Fruit fly (Drosophila melanogaster): ENCODE data around the gene Rnb.

Rnb gene

DNA sequence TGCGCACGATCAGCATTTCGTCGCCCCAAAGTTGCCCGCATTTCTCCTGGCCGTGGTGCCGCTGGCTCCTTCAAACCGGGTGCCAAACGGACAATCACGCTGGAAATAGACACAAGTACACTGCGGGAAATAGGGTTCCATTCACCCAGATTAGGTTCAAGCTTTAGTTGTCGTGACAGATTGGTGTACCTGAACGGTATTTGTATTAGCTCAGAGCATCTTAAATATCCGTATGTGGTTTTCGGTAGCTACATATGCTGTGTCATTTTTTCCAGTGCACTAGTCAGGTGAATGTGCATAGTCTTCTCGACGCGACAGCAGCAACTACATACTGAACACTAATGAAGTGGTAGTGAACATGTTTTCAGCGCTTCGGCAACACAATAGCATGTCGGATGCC, 48.0 kb upstream of the Rnb start (continued):
- TF ChIP-seq Gug (GFP tag; IDR thresholded peaks at IDR 0.05), result peak; percentile 84
- no peak for TF ChIP-seq Blimp-1 (GFP tag; optimal IDR thresholded peaks at IDR 0.05)
- peak; percentile 92 for TF ChIP-seq CG15336 (GFP tag; IDR thresholded peaks at IDR 0.05)
- peak; percentile 61 for TF ChIP-seq fd59A (GFP tag; optimal IDR thresholded peaks at IDR 0.05)
- TF ChIP-seq CG11294 (GFP tag; IDR thresholded peaks at IDR 0.05), result peak; percentile 50; the same call in 1 of the 2 replicates
- no peak for TF ChIP-seq CG10631 (GFP tag; optimal IDR thresholded peaks at IDR 0.05)
- no peak for TF ChIP-seq CG31627 (GFP tag; optimal IDR thresholded peaks at IDR 0.05)
- peak; percentile 91 for TF ChIP-seq CG6163 (GFP tag; IDR thresholded peaks at IDR 0.05)
- no peak for TF ChIP-seq CG11902 (GFP tag; optimal IDR thresholded peaks at IDR 0.05)
- peak; percentile 10 for TF ChIP-seq CG8632 (GFP tag; optimal IDR thresholded peaks at IDR 0.05)
- TF ChIP-seq achi (GFP tag; optimal IDR thresholded peaks at IDR 0.05), result peak; percentile 50

DNA sequence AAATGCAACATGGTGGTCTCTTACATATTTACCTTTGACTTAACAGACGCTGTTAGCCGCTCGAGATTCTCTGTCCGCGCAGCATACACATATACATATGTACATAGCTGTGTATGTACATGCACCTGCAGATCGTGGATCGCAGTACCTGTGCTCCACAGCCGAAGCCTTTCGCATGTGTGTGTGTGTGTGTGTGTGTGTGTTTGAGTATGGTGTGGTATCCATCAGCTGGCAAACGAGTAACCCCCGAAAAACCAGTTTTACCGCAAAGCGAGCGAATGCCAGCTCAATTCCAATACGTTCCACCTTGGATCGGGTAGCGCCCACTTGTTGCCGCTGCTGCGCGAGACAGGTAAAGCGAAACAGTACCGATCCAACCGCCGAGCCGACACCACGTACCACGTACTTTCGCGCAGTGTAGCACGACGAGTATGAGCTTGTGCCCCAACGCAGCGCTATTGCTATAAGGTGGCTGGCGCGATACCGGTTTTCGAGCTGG, 42.2 kb upstream of the Rnb start, which contains the start of gene Cad99C:
Gene Cad99C (plus strand): TSS at position 365 of the 499 bp plus-strand sequence.
- no peak for TF ChIP-seq Gug (GFP tag; IDR thresholded peaks at IDR 0.05)
- peak; percentile 80 for TF ChIP-seq Eip78C (GFP tag)
- peak; percentile 14 for TF ChIP-seq pdm3 (GFP tag; optimal IDR thresholded peaks at IDR 0.05)
- TF ChIP-seq CG15336 (GFP tag; IDR thresholded peaks at IDR 0.05), result peak; percentile 26; the same call in 1 of the 2 replicates
- TF ChIP-seq fkh (GFP tag; optimal IDR thresholded peaks at IDR 0.05), result peak; percentile 61
- TF ChIP-seq CG8319 (GFP tag; optimal IDR thresholded peaks at IDR 0.05), result no peak
- TF ChIP-seq CG10631 (GFP tag; optimal IDR thresholded peaks at IDR 0.05), result no peak
- TF ChIP-seq esn (GFP tag; optimal IDR thresholded peaks at IDR 0.05), result no peak
- no peak for TF ChIP-seq CG9139 (GFP tag; optimal IDR thresholded peaks at IDR 0.05)
- TF ChIP-seq CG10669 (GFP tag; optimal IDR thresholded peaks at IDR 0.05), result no peak
- TF ChIP-seq svp (GFP tag), result no peak
- no peak for TF ChIP-seq Hr4 (GFP tag; optimal IDR thresholded peaks at IDR 0.05)
- peak; percentile 5 for TF ChIP-seq lz (GFP tag; optimal IDR thresholded peaks at IDR 0.05)
- TF ChIP-seq Eip75B (GFP tag; optimal IDR thresholded peaks at IDR 0.05), result peak; percentile 65
- TF ChIP-seq CG11762 (GFP tag; optimal IDR thresholded peaks at IDR 0.05; ENCODE audit: insufficient read depth), result no peak
- peak; percentile 10 for TF ChIP-seq CG3032 (tag; optimal IDR thresholded peaks at IDR 0.05)
- peak; percentile 60; the same call in 2 of the 3 replicates for TF ChIP-seq CG6163 (GFP tag; IDR thresholded peaks at IDR 0.05)
- peak; percentile 7 for TF ChIP-seq Ets96B (tag; optimal IDR thresholded peaks at IDR 0.05)
- peak; percentile 50 for TF ChIP-seq Sox102F (GFP tag; optimal IDR thresholded peaks at IDR 0.05)
- TF ChIP-seq vri (GFP tag; optimal IDR thresholded peaks at IDR 0.05), result no peak
- TF ChIP-seq CG8632 (GFP tag; optimal IDR thresholded peaks at IDR 0.05), result no peak
- peak; percentile 15 for TF ChIP-seq net (GFP tag; optimal IDR thresholded peaks at IDR 0.05)
- peak; percentile 37 for TF ChIP-seq dsx (GFP tag; optimal IDR thresholded peaks at IDR 0.05; ENCODE audit: poor library complexity, severe bottlenecking)
- TF ChIP-seq OdsH (GFP tag; optimal IDR thresholded peaks at IDR 0.05), result no peak
- TF ChIP-seq CG11294 (GFP tag; IDR thresholded peaks at IDR 0.05), result no peak
- no peak for TF ChIP-seq Sox15 (GFP tag; optimal IDR thresholded peaks at IDR 0.05)
- TF ChIP-seq achi (GFP tag; optimal IDR thresholded peaks at IDR 0.05), result no peak
- TF ChIP-seq CG1621 (tag; optimal IDR thresholded peaks at IDR 0.05), result no peak
- peak; percentile 16 for TF ChIP-seq CG6276 (GFP tag; optimal IDR thresholded peaks at IDR 0.05)
- no peak for TF ChIP-seq CG32006 (GFP tag; optimal IDR thresholded peaks at IDR 0.05)
- peak; percentile 4 for TF ChIP-seq Met (GFP tag; optimal IDR thresholded peaks at IDR 0.05)
- TF ChIP-seq Lpt (GFP tag; optimal IDR thresholded peaks at IDR 0.05), result peak; percentile 23
- TF ChIP-seq spab (GFP tag; optimal IDR thresholded peaks at IDR 0.05), result no peak
- TF ChIP-seq Eip93F (GFP tag; optimal IDR thresholded peaks at IDR 0.05), result no peak
- TF ChIP-seq CG8119 (GFP tag; IDR thresholded peaks at IDR 0.05), result peak; percentile 34; the same call in 1 of the 3 replicates
- TF ChIP-seq eg (GFP tag; IDR thresholded peaks at IDR 0.05), result peak; percentile 50; the same call in 1 of the 3 replicates
- TF ChIP-seq cyc (GFP tag; optimal IDR thresholded peaks at IDR 0.05), result no peak
- TF ChIP-seq Blimp-1 (GFP tag; optimal IDR thresholded peaks at IDR 0.05), result no peak
- TF ChIP-seq CG3919 (GFP tag; optimal IDR thresholded peaks at IDR 0.05), result peak; percentile 39
- peak; percentile 34 to 54 for TF ChIP-seq ss (GFP tag; optimal IDR thresholded peaks at IDR 0.05)

Data from whole organism, prepupa.